Worm (Caenorhabditis elegans) whole organism, L4 larva: ENCODE data around the gene fbxb-50.
"Not testable (repeated sequence)": the region's sequence is repeated elsewhere in the genome, so short reads cannot be mapped to it uniquely, and the experiment has no call there.

Experiments used
- R02D3.7 ChIP-seq: fragments of 150-350 bp; sonication (generic microtip); optimal IDR thresholded peaks from 3 replicates; lab custom pipeline; 2014; ENCODE audit warnings: missing biosample characterization, missing genetic modification characterization
- T26A8.4 ChIP-seq: fragments of 200-800 bp; sonication (Bioruptor generic); IDR thresholded peaks from 2 replicates; pipeline ENCODE4 v1.3.6; 2022; ENCODE audit warnings: missing genetic modification characterization, missing compliant biosample characterization
- Y105C5A.15 ChIP-seq: fragments of 200-800 bp; sonication (Bioruptor generic); IDR thresholded peaks from 2 replicates; pipeline ENCODE4 v1.3.6; 2022; ENCODE audit warnings: missing genetic modification characterization, missing compliant biosample characterization
- Y5F2A.4 ChIP-seq: fragments of 200-800 bp; sonication (Bioruptor generic); optimal IDR thresholded peaks from 2 replicates; lab custom pipeline; 2018; ENCODE audit warnings: mild to moderate bottlenecking, missing genetic modification characterization, missing compliant biosample characterization
- ZK546.5 ChIP-seq, 2 experiments: sonication (generic microtip); optimal IDR thresholded peaks; 2 replicates each; lab custom pipeline; 2017; ENCODE audit warnings: missing biosample characterization in 2 of 2, missing genetic modification characterization in 2 of 2
- aha-1 ChIP-seq: fragments of 150-350 bp; peaks from one replicate; lab custom pipeline; 2014; ENCODE audit warnings: missing biosample characterization, missing genetic modification characterization
- aly-2 ChIP-seq: sonication (generic microtip); optimal IDR thresholded peaks from 2 replicates; lab custom pipeline; 2018; ENCODE audit warnings: missing biosample characterization, missing genetic modification characterization
- ama-1 ChIP-seq: fragments of 150-350 bp; optimal IDR thresholded peaks from 2 replicates; lab custom pipeline; 2014; ENCODE audit warnings: inconsistent platforms, mixed read lengths
- arid-1 ChIP-seq: fragments of 200-800 bp; sonication (Bioruptor generic); conservative IDR thresholded peaks from 2 replicates; pipeline ENCODE4 v1.3.6; 2022; ENCODE audit warnings: missing genetic modification reagents, missing genetic modification characterization, missing compliant biosample characterization
- ceh-28 ChIP-seq: fragments of 150-350 bp; optimal IDR thresholded peaks from 2 replicates; lab custom pipeline; 2014; ENCODE audit warnings: missing biosample characterization, missing genetic modification reagents, missing genetic modification characterization
- ces-1 ChIP-seq: fragments of 150-350 bp; sonication (generic microtip); optimal IDR thresholded peaks from 4 replicates; lab custom pipeline; 2014; ENCODE audit warnings: missing biosample characterization, missing genetic modification reagents, missing genetic modification characterization
- cey-2 ChIP-seq: sonication (generic microtip); optimal IDR thresholded peaks from 3 replicates; lab custom pipeline; 2017; ENCODE audit warnings: missing genetic modification characterization, mild to moderate bottlenecking, missing compliant biosample characterization, antibody characterized with exemption, borderline replicate concordance; ENCODE audit not compliant: insufficient read depth
- daf-16 ChIP-seq, 3 experiments: sonication (generic microtip); optimal IDR thresholded peaks; 2 replicates each; lab custom pipeline; 2016 to 2017; ENCODE audit warnings: missing genetic modification characterization in 3 of 3, missing genetic modification reagents in 3 of 3, mild to moderate bottlenecking in 2 of 3, missing compliant biosample characterization in 2 of 3, missing biosample characterization in 1 of 3, moderate library complexity in 1 of 3
- daf-19 ChIP-seq: fragments of 200-800 bp; sonication (Bioruptor generic); conservative IDR thresholded peaks from 2 replicates; pipeline ENCODE4 v1.3.6; 2022; ENCODE audit warnings: missing genetic modification characterization, missing compliant biosample characterization
- dmd-6 ChIP-seq: fragments of 200-800 bp; sonication (Bioruptor generic); IDR thresholded peaks from 2 replicates; pipeline ENCODE4 v1.3.6; 2022; ENCODE audit warnings: missing genetic modification reagents, missing genetic modification characterization, missing compliant biosample characterization
- gei-8 ChIP-seq: fragments of 200-800 bp; sonication (Bioruptor generic); optimal IDR thresholded peaks from 2 replicates; lab custom pipeline; 2018; ENCODE audit warnings: mild to moderate bottlenecking, missing genetic modification characterization, missing compliant biosample characterization
- lim-7 ChIP-seq: fragments of 200-800 bp; sonication (Bioruptor generic); IDR thresholded peaks from 2 replicates; pipeline ENCODE4 v1.3.6; 2022; ENCODE audit warnings: missing genetic modification characterization, missing compliant biosample characterization
- lin-29 ChIP-seq: fragments of 200-800 bp; sonication (Bioruptor generic); IDR thresholded peaks from 2 replicates; pipeline ENCODE4 v1.3.6; 2022; ENCODE audit warnings: missing genetic modification reagents, missing genetic modification characterization, missing compliant biosample characterization
- lin-39 ChIP-seq: fragments of 150-350 bp; optimal IDR thresholded peaks from 2 replicates; lab custom pipeline; 2014; ENCODE audit warnings: missing biosample characterization, missing genetic modification reagents, missing genetic modification characterization
- lir-3 ChIP-seq: sonication (generic microtip); optimal IDR thresholded peaks from 2 replicates; lab custom pipeline; 2016; ENCODE audit warnings: mild to moderate bottlenecking, missing genetic modification characterization, missing compliant biosample characterization
- lsy-2 ChIP-seq, 2 experiments: fragments of 150-350 bp in 1 of 2; sonication (generic microtip) in 1 of 2; optimal IDR thresholded peaks; 2 replicates each; lab custom pipeline; 2014 to 2017; ENCODE audit warnings: missing biosample characterization in 2 of 2, missing genetic modification characterization in 2 of 2
- madf-9 ChIP-seq: fragments of 200-800 bp; sonication (Bioruptor generic); conservative IDR thresholded peaks from 2 replicates; pipeline ENCODE4 v1.3.6; 2022; ENCODE audit warnings: missing genetic modification reagents, missing genetic modification characterization, missing compliant biosample characterization
- nhr-102 ChIP-seq: sonication (generic microtip); optimal IDR thresholded peaks from 2 replicates; lab custom pipeline; 2016; ENCODE audit warnings: mild to moderate bottlenecking, missing genetic modification characterization, moderate library complexity, missing compliant biosample characterization
- nhr-25 ChIP-seq: sonication (generic microtip); optimal IDR thresholded peaks from 2 replicates; lab custom pipeline; 2017; ENCODE audit warnings: missing genetic modification characterization, mild to moderate bottlenecking, missing compliant biosample characterization, antibody characterized with exemption, moderate library complexity, borderline replicate concordance; ENCODE audit not compliant: insufficient read depth
- nhr-28 ChIP-seq: fragments of 150-350 bp; optimal IDR thresholded peaks from 2 replicates; lab custom pipeline; 2014; ENCODE audit warnings: missing biosample characterization, missing genetic modification characterization
- nhr-41 ChIP-seq: fragments of 200-800 bp; sonication (Bioruptor generic); IDR thresholded peaks from 2 replicates; pipeline ENCODE4 v1.3.6; 2022; ENCODE audit warnings: missing genetic modification reagents, missing genetic modification characterization, missing compliant biosample characterization
- rbr-2 ChIP-seq: sonication (generic microtip); optimal IDR thresholded peaks from 2 replicates; lab custom pipeline; 2016; ENCODE audit warnings: missing genotype, missing genetic modification characterization, missing compliant biosample characterization
- sdz-12 ChIP-seq: fragments of 200-800 bp; sonication (Bioruptor generic); optimal IDR thresholded peaks from 2 replicates; lab custom pipeline; 2018; ENCODE audit warnings: mild to moderate bottlenecking, missing genetic modification characterization, missing compliant biosample characterization
- skn-1 ChIP-seq: fragments of 150-350 bp; optimal IDR thresholded peaks from 2 replicates; lab custom pipeline; 2014; ENCODE audit warnings: missing biosample characterization, missing genetic modification characterization
- snpc-1.2 ChIP-seq: fragments of 200-800 bp; sonication (Bioruptor generic); IDR thresholded peaks from 2 replicates; pipeline ENCODE4 v1.3.6; 2022; ENCODE audit warnings: missing genetic modification reagents, missing genetic modification characterization, missing compliant biosample characterization
- unc-62 ChIP-seq, 3 experiments: fragments of 150-350 bp in 1 of 3; sonication (generic microtip); optimal IDR thresholded peaks in 2 of 3; peaks in 1 of 3; 1 replicate in 1 of 3; 2 replicates in 2 of 3; lab custom pipeline; 2014 to 2017; ENCODE audit warnings: missing biosample characterization in 3 of 3, missing genetic modification characterization in 3 of 3, missing genetic modification reagents in 3 of 3, missing genotype in 1 of 3
- zag-1 ChIP-seq: fragments of 150-350 bp; optimal IDR thresholded peaks from 2 replicates; lab custom pipeline; 2014; ENCODE audit warnings: missing biosample characterization, missing genetic modification characterization

fbxb-50 gene

DNA sequence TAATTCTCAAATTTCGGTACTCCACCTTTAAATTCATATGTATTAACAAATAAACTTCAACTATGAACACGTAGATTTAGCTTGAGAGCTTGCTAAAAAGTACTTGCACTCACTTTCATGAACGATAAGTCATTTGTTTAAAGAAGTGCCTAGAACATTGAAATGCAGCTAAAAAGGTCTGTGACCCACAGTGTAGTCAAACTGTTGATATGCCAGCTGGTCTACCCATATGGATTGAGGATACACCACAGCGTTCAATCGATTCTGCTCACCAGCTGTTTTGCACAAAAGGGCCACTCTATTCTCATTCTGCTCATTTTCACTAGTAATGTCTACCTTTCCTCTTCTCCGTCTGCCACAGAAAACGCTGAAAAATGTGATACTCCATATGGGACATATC is 20.3 kb upstream of the fbxb-50 start, which contains the start of gene fbxb-43:
fbxb-43 (plus strand) TSS at position 301 of the 400 bp plus-strand sequence.
- TF ChIP-seq arid-1 (GFP tag; lab: Robert Waterston, UW) (no peak), R02D3.7 (tag; lab: Kevin White, UChicago) (no peak), lir-3 (tag; lab: Kevin White, UChicago) (no peak), Y105C5A.15 (GFP tag; lab: Robert Waterston, UW) (no peak), nhr-41 (GFP tag; lab: Robert Waterston, UW) (no peak), aly-2 (tag; lab: Kevin White, UChicago) (no peak), lin-29 (GFP tag; lab: Robert Waterston, UW) (no peak), lim-7 (no peak), nhr-28 (tag; lab: Kevin White, UChicago) (no peak)

DNA sequence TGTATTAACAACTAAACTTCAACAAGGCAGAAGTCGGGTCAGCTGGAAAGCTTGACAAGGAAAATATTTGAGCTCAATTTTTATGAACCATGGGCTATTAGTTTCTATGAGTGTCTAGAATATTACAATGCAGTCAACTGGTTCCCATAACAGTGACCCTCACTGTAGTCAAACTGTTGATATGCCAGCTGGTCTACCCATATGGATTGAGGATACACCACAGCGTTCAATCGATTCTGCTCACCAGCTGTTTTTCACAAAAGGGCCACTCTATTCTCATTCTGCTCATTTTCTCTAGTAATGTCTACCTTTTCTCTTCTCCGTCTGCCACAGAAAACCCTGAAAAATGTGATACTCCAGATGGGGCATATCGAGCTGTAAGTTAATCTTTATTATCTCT is 18.9 kb upstream of the fbxb-50 start, which contains the start of gene fbxb-42:
fbxb-42 (plus strand) TSS at position 301 of the 400 bp plus-strand sequence.
- TF ChIP-seq gei-8 (GFP tag; lab: Kevin White, UChicago) (no peak), ZK546.5 (tag; optimal IDR thresholded peaks at IDR 0.05; lab: Kevin White, UChicago) (no peak), unc-62 (GFP tag; optimal IDR thresholded peaks at IDR 0.05 in 1 of 2; lab: Kevin White, UChicago) (peak in 1 of 2 experiments; percentile 27), unc-62 (tag; optimal IDR thresholded peaks at IDR 0.05; lab: Kevin White, UChicago) (no peak)

DNA sequence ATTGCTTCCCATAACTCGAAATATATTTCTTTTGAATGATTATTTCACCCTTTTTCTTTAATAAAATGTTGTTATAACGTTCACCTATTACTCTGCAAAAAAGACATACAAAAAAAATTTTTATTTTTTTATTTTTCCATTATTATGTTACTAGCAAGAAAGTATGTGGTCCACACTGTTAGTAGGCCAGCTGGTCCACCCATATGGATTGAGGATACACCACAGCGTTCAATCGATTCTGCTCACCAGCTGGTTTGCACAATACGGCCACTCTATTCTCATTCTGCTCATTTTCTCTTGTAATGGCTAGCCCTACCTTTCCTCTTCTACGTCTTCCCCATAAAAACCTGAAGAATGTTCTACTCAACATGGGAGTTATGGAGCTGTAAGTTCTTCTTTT is 17.7 kb upstream of the fbxb-50 start, which contains the start of gene fbxb-44:
fbxb-44 (plus strand) TSS at position 301 of the 400 bp plus-strand sequence.
- TF ChIP-seq cey-2 (tag; lab: Kevin White, UChicago) (no peak), rbr-2 (tag; lab: Kevin White, UChicago) (no peak), daf-16 (GFP tag; optimal IDR thresholded peaks at IDR 0.05; lab: Kevin White, UChicago) (no peak), daf-16 (tag; optimal IDR thresholded peaks at IDR 0.05; lab: Kevin White, UChicago) (no peak), Y5F2A.4 (GFP tag; lab: Kevin White, UChicago) (no peak), sdz-12 (GFP tag; lab: Kevin White, UChicago) (no peak), zag-1 (no peak), lsy-2 (tag; optimal IDR thresholded peaks at IDR 0.05; lab: Kevin White, UChicago) (no peak)
- TF ChIP-seq, all 104 proteins: peak for 0

- TF ChIP-seq lin-39 (tag; lab: Kevin White, UChicago); daf-19 (GFP tag; lab: Robert Waterston, UW); skn-1 (tag; lab: Kevin White, UChicago): not testable (repeated sequence)
Measured at ce11 chrII:1540628-1541027, 15.6 kb upstream of the fbxb-50 start, which contains the start of gene poml-4. poml-4 (plus strand) TSS chrII:1540928.

- TF ChIP-seq dmd-6 (GFP tag; lab: Robert Waterston, UW); ces-1 (GFP tag; lab: Kevin White, UChicago); ceh-28 (tag; lab: Kevin White, UChicago): not testable (repeated sequence)
Measured at ce11 chrII:1543182-1543581, 13.1 kb upstream of the fbxb-50 start, which contains the start of gene K05F6.4. K05F6.4 (plus strand) TSS chrII:1543482.

DNA sequence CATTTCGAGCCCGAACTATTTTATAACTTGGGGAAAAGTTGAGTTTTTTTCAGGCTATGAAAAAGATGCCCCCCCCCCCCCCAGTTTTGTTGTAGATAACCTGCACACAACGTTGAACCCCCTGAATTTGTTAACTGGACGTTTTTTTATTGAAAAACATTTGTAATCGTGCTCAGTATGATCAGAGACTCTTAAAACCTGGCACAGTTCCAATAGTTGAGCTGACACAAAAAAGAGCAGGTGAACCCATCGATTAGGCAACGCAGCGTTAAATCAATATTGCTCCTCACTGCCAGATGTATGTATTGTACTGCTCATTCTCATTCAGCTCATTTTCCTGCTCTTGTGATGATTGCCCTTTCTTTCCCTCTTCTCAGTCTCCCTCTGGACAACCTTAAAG is 10.6 kb upstream of the fbxb-50 start, which contains the start of gene K05F6.12:
K05F6.12 (plus strand) TSS at position 301 of the 400 bp plus-strand sequence.
- TF ChIP-seq ama-1 (lab: Kevin White, UChicago) (no peak), unc-62 (GFP tag; optimal IDR thresholded peaks at IDR 0.05 in 1 of 2; lab: Kevin White, UChicago) (peak in 1 of 2 experiments; percentile 33), unc-62 (tag; optimal IDR thresholded peaks at IDR 0.05; lab: Kevin White, UChicago) (no peak)
- TF ChIP-seq, all 104 proteins: peak for 1

DNA sequence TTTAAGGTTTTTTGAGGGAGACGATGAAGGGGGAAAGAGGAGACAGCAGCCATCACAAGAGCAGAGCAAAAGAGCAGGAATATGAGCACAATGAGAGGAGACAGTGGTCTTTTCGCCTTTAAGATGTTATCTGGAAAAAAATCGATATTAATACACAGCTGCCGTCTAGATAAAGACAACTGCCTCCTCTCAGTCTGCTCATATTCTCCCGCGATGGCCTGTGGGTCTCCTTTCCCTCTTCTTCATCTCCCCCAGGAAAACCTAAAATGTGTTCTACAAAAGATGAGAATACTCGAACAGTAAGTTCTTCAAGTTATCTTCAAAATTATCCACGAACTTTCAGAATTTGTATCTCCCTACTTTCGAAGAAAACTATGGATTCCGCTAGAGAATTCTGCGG is 5.7 kb upstream of the fbxb-50 start, which contains the start of the genes fbxb-52 and fbxb-51:
fbxb-52 (minus strand) TSS at position 101 of the 400 bp plus-strand sequence.
fbxb-51 (plus strand) TSS at position 212 of the 400 bp plus-strand sequence.
- TF ChIP-seq cey-2 (tag; lab: Kevin White, UChicago), result no peak
- no peak for TF ChIP-seq rbr-2 (tag; lab: Kevin White, UChicago)
- no peak for TF ChIP-seq snpc-1.2 (GFP tag; lab: Robert Waterston, UW)
- TF ChIP-seq madf-9, result no peak
- TF ChIP-seq T26A8.4 (GFP tag; lab: Robert Waterston, UW), result no peak
- TF ChIP-seq nhr-25, result no peak
- TF ChIP-seq nhr-102 (tag; lab: Kevin White, UChicago), result no peak
- no peak for TF ChIP-seq unc-62 (GFP tag; optimal IDR thresholded peaks at IDR 0.05 in 1 of 2; lab: Kevin White, UChicago)
- no peak for TF ChIP-seq unc-62 (tag; optimal IDR thresholded peaks at IDR 0.05; lab: Kevin White, UChicago)
- TF ChIP-seq aha-1, result peak; percentile 19
